Fruit fly (Drosophila melanogaster) whole organism, prepupa: Measurements from ENCODE around the gene CG6912.
A peak's percentile ranks its signal among the peaks of the same experiment; 100 is the strongest.

Experiments
- CG10631 ChIP-seq: fragments of 200-800 bp; sonication (Bioruptor generic); optimal IDR thresholded peaks from 2 replicates; lab custom pipeline; 2016; ENCODE audit warnings: missing biosample characterization, missing genetic modification characterization
- CG11294 ChIP-seq: fragments of 200-800 bp; sonication (Bioruptor generic); IDR thresholded peaks from 2 replicates; pipeline ENCODE4 v1.3.6; 2022; ENCODE audit warnings: missing biosample characterization, missing genetic modification characterization
- CG11762 ChIP-seq: fragments of 200-800 bp; sonication (Bioruptor generic); optimal IDR thresholded peaks from 3 replicates; lab custom pipeline; 2016; ENCODE audit warnings: missing biosample characterization, missing genetic modification characterization; ENCODE audit not compliant: insufficient read depth
- CG11902 ChIP-seq: fragments of 200-800 bp; sonication (Bioruptor generic); optimal IDR thresholded peaks from 3 replicates; lab custom pipeline; 2016; ENCODE audit warnings: missing biosample characterization, missing genetic modification characterization
- CG1621 ChIP-seq: fragments of 200-800 bp; sonication (Bioruptor generic); optimal IDR thresholded peaks from 3 replicates; lab custom pipeline; 2018; ENCODE audit warnings: missing biosample characterization, mild to moderate bottlenecking, missing genetic modification characterization
- CG3032 ChIP-seq: fragments of 200-800 bp; optimal IDR thresholded peaks from 2 replicates; lab custom pipeline; 2019; ENCODE audit warnings: missing biosample characterization, mild to moderate bottlenecking, missing genetic modification characterization, moderate library complexity
- CG31627 ChIP-seq: fragments of 200-800 bp; sonication (Bioruptor generic); optimal IDR thresholded peaks from 3 replicates; lab custom pipeline; 2016; ENCODE audit warnings: missing biosample characterization, missing genetic modification characterization
- CG34406 ChIP-seq: fragments of 200-800 bp; sonication (Bioruptor generic); optimal IDR thresholded peaks from 3 replicates; lab custom pipeline; 2016; ENCODE audit warnings: missing biosample characterization, missing genetic modification characterization
- CG4318 ChIP-seq: fragments of 200-800 bp; sonication (Bioruptor generic); optimal IDR thresholded peaks from 3 replicates; lab custom pipeline; 2017; ENCODE audit warnings: missing biosample characterization, mild to moderate bottlenecking, missing genetic modification characterization
- CG6808 ChIP-seq: fragments of 200-800 bp; sonication (Bioruptor generic); optimal IDR thresholded peaks from 3 replicates; lab custom pipeline; 2017; ENCODE audit warnings: missing biosample characterization, missing genetic modification characterization, mild to moderate bottlenecking, moderate library complexity, missing genetic modification reagents
- CG6854 ChIP-seq: fragments of 200-800 bp; sonication (Bioruptor generic); optimal IDR thresholded peaks from 2 replicates; lab custom pipeline; 2017; ENCODE audit warnings: missing biosample characterization, mild to moderate bottlenecking, missing genetic modification characterization
- CG7368 ChIP-seq: fragments of 200-800 bp; sonication (Bioruptor generic); optimal IDR thresholded peaks from 3 replicates; lab custom pipeline; 2016; ENCODE audit warnings: missing biosample characterization, missing genetic modification characterization
- CG8319 ChIP-seq: fragments of 200-800 bp; sonication (Bioruptor generic); optimal IDR thresholded peaks from 3 replicates; lab custom pipeline; 2016; ENCODE audit warnings: missing biosample characterization, missing genetic modification characterization
- CG8632 ChIP-seq: fragments of 200-800 bp; sonication (Bioruptor generic); optimal IDR thresholded peaks from 3 replicates; lab custom pipeline; 2016; ENCODE audit warnings: missing biosample characterization, missing genetic modification characterization
- CG9139 ChIP-seq: fragments of 200-800 bp; sonication (Bioruptor generic); optimal IDR thresholded peaks from 3 replicates; lab custom pipeline; 2017; ENCODE audit warnings: missing biosample characterization, mild to moderate bottlenecking, missing genetic modification characterization
- Eip75B ChIP-seq: fragments of 200-800 bp; sonication (Bioruptor generic); optimal IDR thresholded peaks from 3 replicates; lab custom pipeline; 2016; ENCODE audit warnings: missing biosample characterization, missing genetic modification characterization
- Hr38 ChIP-seq: sonication (Bioruptor generic); optimal IDR thresholded peaks from 2 replicates; lab custom pipeline; 2016; ENCODE audit warnings: missing biosample characterization, missing genetic modification characterization
- Lpt ChIP-seq: fragments of 200-800 bp; sonication (Bioruptor generic); optimal IDR thresholded peaks from 3 replicates; lab custom pipeline; 2016; ENCODE audit warnings: missing biosample characterization, missing genetic modification characterization
- Met ChIP-seq: fragments of 200-800 bp; sonication (Bioruptor generic); optimal IDR thresholded peaks from 3 replicates; lab custom pipeline; 2016; ENCODE audit warnings: missing biosample characterization, missing genetic modification characterization
- OdsH ChIP-seq: fragments of 200-800 bp; sonication (Bioruptor generic); optimal IDR thresholded peaks from 3 replicates; lab custom pipeline; 2016; ENCODE audit warnings: missing biosample characterization, missing genetic modification characterization
- Smox ChIP-seq: fragments of 200-800 bp; sonication (Bioruptor generic); optimal IDR thresholded peaks from 3 replicates; lab custom pipeline; 2016; ENCODE audit warnings: missing biosample characterization, missing genetic modification characterization
- Sox102F ChIP-seq: fragments of 200-800 bp; sonication (Bioruptor generic); optimal IDR thresholded peaks from 2 replicates; lab custom pipeline; 2016; ENCODE audit warnings: missing biosample characterization, mild to moderate bottlenecking, missing genetic modification characterization
- Sox14 ChIP-seq: fragments of 200-800 bp; sonication (Bioruptor generic); optimal IDR thresholded peaks from 3 replicates; lab custom pipeline; 2016; ENCODE audit warnings: missing biosample characterization, missing genetic modification characterization
- Sox15 ChIP-seq: fragments of 200-800 bp; sonication (Bioruptor generic); optimal IDR thresholded peaks from 3 replicates; lab custom pipeline; 2016; ENCODE audit warnings: missing biosample characterization, missing genetic modification characterization
- acj6 ChIP-seq: fragments of 200-800 bp; sonication (Bioruptor generic); optimal IDR thresholded peaks from 3 replicates; lab custom pipeline; 2016; ENCODE audit warnings: missing biosample characterization, missing genetic modification characterization
- cyc ChIP-seq: fragments of 200-800 bp; sonication (Bioruptor generic); optimal IDR thresholded peaks from 3 replicates; lab custom pipeline; 2016; ENCODE audit warnings: missing biosample characterization, missing genetic modification characterization
- dac ChIP-seq: fragments of 200-800 bp; sonication (Bioruptor generic); optimal IDR thresholded peaks from 2 replicates; lab custom pipeline; 2017; ENCODE audit warnings: missing biosample characterization, mild to moderate bottlenecking, missing genetic modification characterization
- dsx ChIP-seq: fragments of 200-800 bp; optimal IDR thresholded peaks from 3 replicates; lab custom pipeline; 2019; ENCODE audit warnings: missing biosample characterization, mild to moderate bottlenecking, missing genetic modification characterization, moderate library complexity; ENCODE audit not compliant: poor library complexity, severe bottlenecking
- eg ChIP-seq: fragments of 200-800 bp; sonication (Bioruptor generic); IDR thresholded peaks from 3 replicates; pipeline ENCODE4 v1.3.6; 2022; ENCODE audit warnings: missing biosample characterization, missing genetic modification characterization
- esn ChIP-seq: fragments of 200-800 bp; sonication (Bioruptor generic); optimal IDR thresholded peaks from 2 replicates; lab custom pipeline; 2016; ENCODE audit warnings: missing biosample characterization, mild to moderate bottlenecking, missing genetic modification characterization, moderate library complexity
- fd59A ChIP-seq: fragments of 200-800 bp; sonication (Bioruptor generic); optimal IDR thresholded peaks from 2 replicates; lab custom pipeline; 2017; ENCODE audit warnings: missing biosample characterization, mild to moderate bottlenecking, missing genetic modification characterization, missing genetic modification reagents
- fd85E ChIP-seq: fragments of 200-800 bp; sonication (Bioruptor generic); optimal IDR thresholded peaks from 3 replicates; lab custom pipeline; 2016; ENCODE audit warnings: missing biosample characterization, missing genetic modification characterization
- lz ChIP-seq: fragments of 200-800 bp; sonication (Bioruptor generic); optimal IDR thresholded peaks from 3 replicates; lab custom pipeline; 2016; ENCODE audit warnings: missing biosample characterization, missing genetic modification characterization
- net ChIP-seq: fragments of 200-800 bp; sonication (Bioruptor generic); optimal IDR thresholded peaks from 3 replicates; lab custom pipeline; 2016; ENCODE audit warnings: missing biosample characterization, missing genetic modification characterization
- pdm3 ChIP-seq: fragments of 200-800 bp; sonication (Bioruptor generic); optimal IDR thresholded peaks from 3 replicates; lab custom pipeline; 2016; ENCODE audit warnings: missing biosample characterization, missing genetic modification characterization
- spab ChIP-seq: fragments of 200-800 bp; sonication (Bioruptor generic); optimal IDR thresholded peaks from 2 replicates; lab custom pipeline; 2017; ENCODE audit warnings: missing biosample characterization, mild to moderate bottlenecking, missing genetic modification characterization, missing genetic modification reagents
- ss ChIP-seq, 2 experiments: fragments of 200-800 bp; sonication (Bioruptor generic); optimal IDR thresholded peaks; 2 replicates in 1 of 2; 3 replicates in 1 of 2; lab custom pipeline; 2017 to 2018; ENCODE audit warnings: mild to moderate bottlenecking in 2 of 2, missing biosample characterization in 2 of 2, missing genetic modification characterization in 2 of 2, moderate library complexity in 1 of 2
- svp ChIP-seq: fragments of 200-800 bp; sonication (Bioruptor generic); peaks from one replicate; lab custom pipeline; 2016; ENCODE audit warnings: missing biosample characterization, missing genetic modification characterization
- topi ChIP-seq: fragments of 200-800 bp; sonication (Bioruptor generic); optimal IDR thresholded peaks from 3 replicates; lab custom pipeline; 2016; ENCODE audit warnings: missing biosample characterization, missing genetic modification characterization
- vri ChIP-seq: fragments of 200-800 bp; sonication (Bioruptor generic); optimal IDR thresholded peaks from 3 replicates; lab custom pipeline; 2016; ENCODE audit warnings: missing biosample characterization, mild to moderate bottlenecking, missing genetic modification characterization

The CG6912 gene

dm6 chr3R:15145491-15145890, 8.7 kb upstream of the CG6912 start (continued):
- TF ChIP-seq Sox15 (GFP tag; lab: Kevin White, UChicago) (peak; percentile 46), CG11902 (GFP tag; lab: Kevin White, UChicago) (peak; percentile 10), CG11762 (peak; percentile 54), lz (GFP tag; lab: Kevin White, UChicago) (peak; percentile 36), Hr38 (GFP tag; lab: Kevin White, UChicago) (no peak), CG11294 (peak; percentile 77), Sox102F (GFP tag; lab: Kevin White, UChicago) (peak; percentile 43), eg (GFP tag; lab: Robert Waterston, UW) (peak; percentile 89), net (GFP tag; lab: Kevin White, UChicago) (peak; percentile 80), CG10631 (GFP tag; lab: Kevin White, UChicago) (peak; percentile 70), dsx (GFP tag; lab: Kevin White, UChicago) (no peak), acj6 (GFP tag; lab: Kevin White, UChicago) (peak; percentile 70), OdsH (GFP tag; lab: Kevin White, UChicago) (peak; percentile 77), CG6854 (GFP tag; lab: Kevin White, UChicago) (no peak), CG1621 (tag; lab: Kevin White, UChicago) (peak; percentile 67), CG8632 (GFP tag; lab: Kevin White, UChicago) (peak; percentile 73), spab (GFP tag; lab: Kevin White, UChicago) (peak; percentile 34), CG4318 (peak; percentile 50), topi (GFP tag; lab: Kevin White, UChicago) (peak; percentile 58), CG3032 (tag; lab: Kevin White, UChicago) (peak; percentile 75), Lpt (GFP tag; lab: Kevin White, UChicago) (peak; percentile 28), CG7368 (peak; percentile 64), CG9139 (GFP tag; lab: Kevin White, UChicago) (no peak), CG6808 (GFP tag; lab: Kevin White, UChicago) (no peak), svp (peak; percentile 82), pdm3 (GFP tag; lab: Kevin White, UChicago) (peak; percentile 81), Met (GFP tag; lab: Kevin White, UChicago) (peak; percentile 45)

- TF ChIP-seq vri (GFP tag; lab: Kevin White, UChicago): peak; percentile 70
- no peak for TF ChIP-seq fd85E (GFP tag; lab: Kevin White, UChicago)
- TF ChIP-seq CG10631 (GFP tag; lab: Kevin White, UChicago): no peak
- no peak for TF ChIP-seq ss (GFP tag; optimal IDR thresholded peaks at IDR 0.05; lab: Kevin White, UChicago)
- TF ChIP-seq net (GFP tag; lab: Kevin White, UChicago): no peak
Measured at dm6 chr3R:15139816-15140473, 3.1 kb upstream of the CG6912 start, which contains the start of gene CG3987. CG3987 (plus strand) TSS chr3R:15139958.

dm6 chr3R:15139010-15139815, 2.4 kb upstream of the CG6912 start:
- no peak for TF ChIP-seq Eip75B (GFP tag; lab: Kevin White, UChicago)
- peak; percentile 35 for TF ChIP-seq acj6 (GFP tag; lab: Kevin White, UChicago)
- peak; percentile 11 for TF ChIP-seq Sox15 (GFP tag; lab: Kevin White, UChicago)
- peak; percentile 19 for TF ChIP-seq topi (GFP tag; lab: Kevin White, UChicago)
- TF ChIP-seq dac (GFP tag; lab: Kevin White, UChicago): no peak
- peak; percentile 52 for TF ChIP-seq esn (GFP tag; lab: Kevin White, UChicago)
- TF ChIP-seq lz (GFP tag; lab: Kevin White, UChicago): peak; percentile 14
- TF ChIP-seq CG31627: peak; percentile 23
- TF ChIP-seq OdsH (GFP tag; lab: Kevin White, UChicago): no peak
- TF ChIP-seq Met (GFP tag; lab: Kevin White, UChicago): peak; percentile 50
- no peak for TF ChIP-seq net (GFP tag; lab: Kevin White, UChicago)
- TF ChIP-seq Smox (GFP tag; lab: Kevin White, UChicago): no peak
- peak; percentile 17 for TF ChIP-seq Sox102F (GFP tag; lab: Kevin White, UChicago)
- TF ChIP-seq CG8319 (GFP tag; lab: Kevin White, UChicago): no peak
- peak; percentile 18 for TF ChIP-seq CG34406 (GFP tag; lab: Kevin White, UChicago)
- TF ChIP-seq svp: peak; percentile 72
- no peak for TF ChIP-seq CG4318
- no peak for TF ChIP-seq fd59A (GFP tag; lab: Kevin White, UChicago)
- no peak for TF ChIP-seq CG11294
- TF ChIP-seq vri (GFP tag; lab: Kevin White, UChicago): peak; percentile 76
- peak; percentile 8 for TF ChIP-seq Sox14 (GFP tag; lab: Kevin White, UChicago)
- TF ChIP-seq cyc (GFP tag; lab: Kevin White, UChicago): no peak
- peak; percentile 11 for TF ChIP-seq CG8632 (GFP tag; lab: Kevin White, UChicago)
